In the genomic region with DNA sequence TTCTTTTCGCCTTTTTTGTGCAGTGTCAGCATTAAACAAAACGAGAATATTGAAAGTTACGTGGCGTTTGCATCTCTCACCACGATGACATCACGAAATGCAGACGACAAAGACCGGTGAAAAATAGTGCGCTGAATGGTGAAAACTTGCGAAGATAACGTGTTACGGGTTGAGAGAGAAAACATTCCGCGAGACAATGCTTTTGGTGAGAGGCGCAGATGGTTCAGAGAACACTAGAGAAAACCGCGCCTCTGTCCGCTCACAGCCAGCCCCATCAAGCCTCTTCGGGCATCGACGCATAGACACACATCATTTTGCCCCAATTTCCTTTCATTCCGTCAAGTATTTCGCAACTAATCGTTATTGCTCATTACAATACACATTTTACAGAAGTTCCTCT, we compare ENCODE assay signal across 3 worm cellular contexts.
A peak's percentile ranks its signal among the peaks of the same experiment; 100 is the strongest.
TF ChIP-seq lines count a peak whose summit lies in the region.

A gene (minus strand): TSS at position 98 of the 400 bp plus-strand sequence.
A gene (plus strand): TSS at position 391 of the 400 bp plus-strand sequence.

TF ChIP-seq in whole organism, L2 larva, 48 proteins besides CTCF, POLR2A, EP300 and RAD21 (continued from another document):
- TF ChIP-seq sma-9 (GFP tag; optimal IDR thresholded peaks at IDR 0.05; lab: Kevin White, UChicago) (peak; percentile 90), sma-9 (tag; optimal IDR thresholded peaks at IDR 0.05; lab: Kevin White, UChicago) (no peak), R02D3.7 (tag; optimal IDR thresholded peaks at IDR 0.05; lab: Kevin White, UChicago) (no peak), blmp-1 (tag; optimal IDR thresholded peaks at IDR 0.05; lab: Kevin White, UChicago; ENCODE audit: insufficient read depth) (peak; percentile 65), C34F6.9 (tag; optimal IDR thresholded peaks at IDR 0.05; lab: Kevin White, UChicago) (peak; percentile 86), Y55F3AM.14 (GFP tag; optimal IDR thresholded peaks at IDR 0.05; lab: Kevin White, UChicago) (no peak), unc-39 (tag; optimal IDR thresholded peaks at IDR 0.05; lab: Kevin White, UChicago) (no peak), gmeb-1 (tag; optimal IDR thresholded peaks at IDR 0.05; lab: Kevin White, UChicago) (peak; percentile 74), ama-1 (optimal IDR thresholded peaks at IDR 0.05; lab: Kevin White, UChicago) (peak; percentile 29), sma-3 (GFP tag; optimal IDR thresholded peaks at IDR 0.05; lab: Kevin White, UChicago) (peak; percentile 63), lin-11 (tag; optimal IDR thresholded peaks at IDR 0.05; lab: Kevin White, UChicago) (peak; percentile 95), nhr-6 (tag; optimal IDR thresholded peaks at IDR 0.05; lab: Kevin White, UChicago) (peak; percentile 56), unc-62 (GFP tag; optimal IDR thresholded peaks at IDR 0.05; lab: Kevin White, UChicago) (no peak), nhr-237 (tag; optimal IDR thresholded peaks at IDR 0.05; lab: Kevin White, UChicago) (no peak), alr-1 (tag; optimal IDR thresholded peaks at IDR 0.05; lab: Kevin White, UChicago) (no peak), dmd-4 (tag; optimal IDR thresholded peaks at IDR 0.05; lab: Kevin White, UChicago) (no peak), zag-1 (tag; optimal IDR thresholded peaks at IDR 0.05; lab: Kevin White, UChicago) (no peak), nhr-12 (tag; optimal IDR thresholded peaks at IDR 0.05; lab: Kevin White, UChicago) (no peak), snpc-4 (tag; optimal IDR thresholded peaks at IDR 0.05; lab: Kevin White, UChicago) (peak; percentile 88), ztf-4 (tag; optimal IDR thresholded peaks at IDR 0.05; lab: Kevin White, UChicago) (peak; percentile 31), F13H6.1 (tag; optimal IDR thresholded peaks at IDR 0.05; lab: Kevin White, UChicago) (peak; percentile 79), crh-2 (tag; optimal IDR thresholded peaks at IDR 0.05; lab: Kevin White, UChicago) (peak; percentile 99), ceh-16 (tag; optimal IDR thresholded peaks at IDR 0.05; lab: Kevin White, UChicago) (no peak), elt-1 (tag; optimal IDR thresholded peaks at IDR 0.05; lab: Kevin White, UChicago) (no peak), lsy-2 (tag; optimal IDR thresholded peaks at IDR 0.05; lab: Kevin White, UChicago) (peak; percentile 0 to 83), peb-1 (tag; optimal IDR thresholded peaks at IDR 0.05; lab: Kevin White, UChicago) (no peak), sem-4 (tag; optimal IDR thresholded peaks at IDR 0.05; lab: Kevin White, UChicago) (peak; percentile 45)

TF ChIP-seq in whole organism, L4 larva, 104 proteins besides CTCF, POLR2A, EP300 and RAD21 (continued from another document and continues in another):
- no peak for TF ChIP-seq sdz-12 (GFP tag; optimal IDR thresholded peaks at IDR 0.05; lab: Kevin White, UChicago)
- TF ChIP-seq ztf-11 (tag; optimal IDR thresholded peaks at IDR 0.05; lab: Kevin White, UChicago) = no peak
- no peak for TF ChIP-seq daf-19 (GFP tag; conservative IDR thresholded peaks at IDR 0.05; lab: Robert Waterston, UW)
- TF ChIP-seq tra-1 (GFP tag; IDR thresholded peaks at IDR 0.05; lab: Robert Waterston, UW) = no peak; the same call in 1 of the 2 replicates
- TF ChIP-seq dmd-8 (GFP tag; IDR thresholded peaks at IDR 0.05; lab: Robert Waterston, UW) = no peak
- no peak for TF ChIP-seq cey-2 (tag; optimal IDR thresholded peaks at IDR 0.05; lab: Kevin White, UChicago; ENCODE audit: borderline replicate concordance, insufficient read depth)
- TF ChIP-seq hlh-30 (tag; optimal IDR thresholded peaks at IDR 0.05; lab: Kevin White, UChicago; ENCODE audit: insufficient read depth) = peak; percentile 76
- no peak for TF ChIP-seq ZK337.2 (GFP tag; IDR thresholded peaks at IDR 0.05; lab: Robert Waterston, UW)
- TF ChIP-seq jun-1 (tag; optimal IDR thresholded peaks at IDR 0.05; lab: Kevin White, UChicago) = peak; percentile 77
- peak; percentile 63 to 78 for TF ChIP-seq mdl-1 (tag; optimal IDR thresholded peaks at IDR 0.05; lab: Kevin White, UChicago)
- peak; percentile 45; the same call in 1 of the 2 replicates for TF ChIP-seq set-16 (GFP tag; IDR thresholded peaks at IDR 0.05; lab: Robert Waterston, UW)
- no peak for TF ChIP-seq nhr-10 (tag; optimal IDR thresholded peaks at IDR 0.05; lab: Kevin White, UChicago)
- TF ChIP-seq mdt-29 (GFP tag; IDR thresholded peaks at IDR 0.05; lab: Robert Waterston, UW) = no peak
- TF ChIP-seq lin-38 (GFP tag; IDR thresholded peaks at IDR 0.05; lab: Robert Waterston, UW) = peak; percentile 58
- no peak for TF ChIP-seq ceh-32 (tag; optimal IDR thresholded peaks at IDR 0.05; lab: Kevin White, UChicago; ENCODE audit: poor library complexity)
- no peak for TF ChIP-seq R02D3.7 (tag; optimal IDR thresholded peaks at IDR 0.05; lab: Kevin White, UChicago)
- no peak for TF ChIP-seq ceh-62 (tag; optimal IDR thresholded peaks at IDR 0.05; lab: Kevin White, UChicago)
- TF ChIP-seq ama-1 (optimal IDR thresholded peaks at IDR 0.05; lab: Kevin White, UChicago) = peak; percentile 48
- peak; percentile 31 for TF ChIP-seq dpl-1 (GFP tag; optimal IDR thresholded peaks at IDR 0.05; lab: Kevin White, UChicago)
- no peak for TF ChIP-seq zfp-2 (tag; optimal IDR thresholded peaks at IDR 0.05; lab: Kevin White, UChicago)
- no peak for TF ChIP-seq zip-11 (GFP tag; IDR thresholded peaks at IDR 0.05; lab: Robert Waterston, UW)
- TF ChIP-seq aly-2 (tag; optimal IDR thresholded peaks at IDR 0.05; lab: Kevin White, UChicago) = no peak
- no peak for TF ChIP-seq zip-2 (tag; optimal IDR thresholded peaks at IDR 0.05; lab: Kevin White, UChicago)
- TF ChIP-seq hif-1 (tag; optimal IDR thresholded peaks at IDR 0.05; lab: Kevin White, UChicago) = peak in 1 of 2 experiments; percentile 64
- 0 out of 2 replicates have a peak, but pooled peaks have one; percentile 63 for TF ChIP-seq D1046.2 (GFP tag; IDR thresholded peaks at IDR 0.05; lab: Robert Waterston, UW)
- TF ChIP-seq F37D6.2 (tag; optimal IDR thresholded peaks at IDR 0.05; lab: Kevin White, UChicago) = peak; percentile 12
- TF ChIP-seq attf-4 (tag; optimal IDR thresholded peaks at IDR 0.05; lab: Kevin White, UChicago) = no peak
- TF ChIP-seq mxl-2 (GFP tag; conservative IDR thresholded peaks at IDR 0.05; lab: Robert Waterston, UW) = no peak
- TF ChIP-seq nhr-77 (tag; optimal IDR thresholded peaks at IDR 0.05; lab: Kevin White, UChicago) = peak; percentile 70
- no peak for TF ChIP-seq fos-1 (tag; optimal IDR thresholded peaks at IDR 0.05; lab: Kevin White, UChicago)
- TF ChIP-seq mep-1 (tag; optimal IDR thresholded peaks at IDR 0.05; lab: Kevin White, UChicago) = peak; percentile 78
- peak; percentile 50; the same call in 1 of the 2 replicates for TF ChIP-seq lin-1 (GFP tag; IDR thresholded peaks at IDR 0.05; lab: Robert Waterston, UW)
- no peak for TF ChIP-seq daf-12 (tag; optimal IDR thresholded peaks at IDR 0.05; lab: Kevin White, UChicago)
- TF ChIP-seq pha-4 (GFP tag; IDR thresholded peaks at IDR 0.05; lab: Robert Waterston, UW) = 0 out of 2 replicates have a peak, but pooled peaks have one; percentile 39
- TF ChIP-seq pha-4 (tag; optimal IDR thresholded peaks at IDR 0.05; lab: Kevin White, UChicago) = no peak
- peak; percentile 97 for TF ChIP-seq aha-1 (tag; lab: Kevin White, UChicago)
- TF ChIP-seq F26F4.8 (GFP tag; conservative IDR thresholded peaks at IDR 0.05; lab: Robert Waterston, UW) = no peak
- no peak for TF ChIP-seq vab-7 (GFP tag; IDR thresholded peaks at IDR 0.05; lab: Robert Waterston, UW)
- no peak for TF ChIP-seq F10B5.3 (tag; optimal IDR thresholded peaks at IDR 0.05; lab: Kevin White, UChicago)
- TF ChIP-seq daf-16 (GFP tag; optimal IDR thresholded peaks at IDR 0.05; lab: Kevin White, UChicago) = no peak
- TF ChIP-seq daf-16 (tag; optimal IDR thresholded peaks at IDR 0.05; lab: Kevin White, UChicago) = peak; percentile 77
- TF ChIP-seq dve-1 (tag; optimal IDR thresholded peaks at IDR 0.05; lab: Kevin White, UChicago; ENCODE audit: insufficient read depth) = peak; percentile 88
- 0 out of 2 replicates have a peak, but pooled peaks have one; percentile 30 for TF ChIP-seq dmd-9 (GFP tag; IDR thresholded peaks at IDR 0.05; lab: Robert Waterston, UW)
- no peak for TF ChIP-seq snpc-1.2 (GFP tag; IDR thresholded peaks at IDR 0.05; lab: Robert Waterston, UW)
- peak in 1 of 2 experiments; percentile 97 for TF ChIP-seq unc-62 (GFP tag; optimal IDR thresholded peaks at IDR 0.05 in 1 of 2; lab: Kevin White, UChicago)
- TF ChIP-seq unc-62 (tag; optimal IDR thresholded peaks at IDR 0.05; lab: Kevin White, UChicago) = no peak
- TF ChIP-seq nhr-42 (GFP tag; IDR thresholded peaks at IDR 0.05; lab: Robert Waterston, UW) = peak; percentile 35; the same call in 1 of the 2 replicates
- no peak for TF ChIP-seq nhr-76 (tag; optimal IDR thresholded peaks at IDR 0.05; lab: Kevin White, UChicago)
- no peak for TF ChIP-seq lin-29 (GFP tag; IDR thresholded peaks at IDR 0.05; lab: Robert Waterston, UW)
- TF ChIP-seq lir-3 (tag; optimal IDR thresholded peaks at IDR 0.05; lab: Kevin White, UChicago) = no peak
- TF ChIP-seq lin-15B (tag; optimal IDR thresholded peaks at IDR 0.05; lab: Kevin White, UChicago) = no peak

TF ChIP-seq in whole organism, late embryonic, 69 proteins besides CTCF, POLR2A, EP300 and RAD21 (continued from another document):
- TF ChIP-seq eyg-1 (tag; optimal IDR thresholded peaks at IDR 0.05; lab: Kevin White, UChicago) = no peak
- TF ChIP-seq hlh-15 (tag; optimal IDR thresholded peaks at IDR 0.05; lab: Kevin White, UChicago) = no peak
- TF ChIP-seq K02D7.2 (tag; optimal IDR thresholded peaks at IDR 0.05; lab: Kevin White, UChicago) = no peak
- TF ChIP-seq odd-2 (tag; optimal IDR thresholded peaks at IDR 0.05; lab: Kevin White, UChicago) = no peak
- no peak for TF ChIP-seq ceh-24 (tag; optimal IDR thresholded peaks at IDR 0.05; lab: Kevin White, UChicago)
- TF ChIP-seq sdc-2 (tag; optimal IDR thresholded peaks at IDR 0.05; lab: Kevin White, UChicago) = no peak
- no peak for TF ChIP-seq che-1 (tag; optimal IDR thresholded peaks at IDR 0.05; lab: Kevin White, UChicago)
- TF ChIP-seq pha-2 (tag; optimal IDR thresholded peaks at IDR 0.05; lab: Kevin White, UChicago) = no peak
- TF ChIP-seq tbx-7 (tag; optimal IDR thresholded peaks at IDR 0.05; lab: Kevin White, UChicago) = no peak
- TF ChIP-seq unc-55 (GFP tag; optimal IDR thresholded peaks at IDR 0.05; lab: Kevin White, UChicago) = peak; percentile 73
- TF ChIP-seq ceh-22 (tag; optimal IDR thresholded peaks at IDR 0.05; lab: Kevin White, UChicago) = no peak
- TF ChIP-seq ceh-18 (tag; optimal IDR thresholded peaks at IDR 0.05; lab: Kevin White, UChicago) = peak; percentile 48
- TF ChIP-seq fkh-10 (GFP tag; optimal IDR thresholded peaks at IDR 0.05; lab: Kevin White, UChicago) = no peak
- TF ChIP-seq sox-2 (GFP tag; IDR thresholded peaks at IDR 0.05; lab: Robert Waterston, UW) = no peak
- TF ChIP-seq ceh-2 (tag; optimal IDR thresholded peaks at IDR 0.05; lab: Kevin White, UChicago) = no peak
- TF ChIP-seq unc-3 (GFP tag; conservative IDR thresholded peaks at IDR 0.05; lab: Robert Waterston, UW) = no peak
- TF ChIP-seq unc-3 (tag; optimal IDR thresholded peaks at IDR 0.05; lab: Kevin White, UChicago) = no peak
- no peak for TF ChIP-seq hlh-13 (GFP tag; optimal IDR thresholded peaks at IDR 0.05; lab: Kevin White, UChicago)
- TF ChIP-seq lin-11 (tag; optimal IDR thresholded peaks at IDR 0.05; lab: Kevin White, UChicago) = no peak
- peak; percentile 63 for TF ChIP-seq nfya-1 (tag; optimal IDR thresholded peaks at IDR 0.05; lab: Kevin White, UChicago)
- no peak for TF ChIP-seq ets-4 (tag; optimal IDR thresholded peaks at IDR 0.05; lab: Kevin White, UChicago)
- no peak for TF ChIP-seq pros-1 (tag; optimal IDR thresholded peaks at IDR 0.05; lab: Kevin White, UChicago)
- no peak for TF ChIP-seq ref-2 (tag; optimal IDR thresholded peaks at IDR 0.05; lab: Kevin White, UChicago)
- no peak for TF ChIP-seq Y22D7AL.16 (tag; optimal IDR thresholded peaks at IDR 0.05; lab: Kevin White, UChicago)
- TF ChIP-seq C38D4.7 (GFP tag; optimal IDR thresholded peaks at IDR 0.05; lab: Kevin White, UChicago) = no peak
- TF ChIP-seq ama-1 (optimal IDR thresholded peaks at IDR 0.05; lab: Kevin White, UChicago) = no peak
- no peak for TF ChIP-seq K09A11.1 (tag; optimal IDR thresholded peaks at IDR 0.05; lab: Kevin White, UChicago; ENCODE audit: insufficient read depth)
- no peak for TF ChIP-seq npax-4 (tag; optimal IDR thresholded peaks at IDR 0.05; lab: Kevin White, UChicago)
- TF ChIP-seq unc-42 (tag; optimal IDR thresholded peaks at IDR 0.05; lab: Kevin White, UChicago) = no peak
- TF ChIP-seq ahr-1 (tag; optimal IDR thresholded peaks at IDR 0.05; lab: Kevin White, UChicago) = no peak
- TF ChIP-seq ttx-3 (tag; optimal IDR thresholded peaks at IDR 0.05; lab: Kevin White, UChicago) = no peak
- no peak for TF ChIP-seq syd-9 (tag; optimal IDR thresholded peaks at IDR 0.05; lab: Kevin White, UChicago)
- TF ChIP-seq ztf-16 (tag; optimal IDR thresholded peaks at IDR 0.05; lab: Kevin White, UChicago) = no peak
- TF ChIP-seq nhr-11 (tag; optimal IDR thresholded peaks at IDR 0.05; lab: Kevin White, UChicago) = no peak
- no peak for TF ChIP-seq ceh-6 (GFP tag; optimal IDR thresholded peaks at IDR 0.05; lab: Kevin White, UChicago)
- peak; percentile 58 for TF ChIP-seq rnt-1 (tag; optimal IDR thresholded peaks at IDR 0.05; lab: Kevin White, UChicago)
- peak; percentile 19 for TF ChIP-seq tbx-2 (tag; optimal IDR thresholded peaks at IDR 0.05; lab: Kevin White, UChicago)
- no peak for TF ChIP-seq dmd-4 (tag; optimal IDR thresholded peaks at IDR 0.05; lab: Kevin White, UChicago; ENCODE audit: borderline replicate concordance)
- no peak for TF ChIP-seq unc-86 (tag; optimal IDR thresholded peaks at IDR 0.05; lab: Kevin White, UChicago)
- TF ChIP-seq pqm-1 (tag; optimal IDR thresholded peaks at IDR 0.05; lab: Kevin White, UChicago) = peak; percentile 31
